Fruit fly (Drosophila melanogaster) whole organism, embryonic: ENCODE measurements around the gene CG13699.

Experiments
- ATbp ChIP-seq: fragments of 200-800 bp; sonication (Bioruptor generic); optimal IDR thresholded peaks from 2 replicates; lab custom pipeline; 2017; ENCODE audit warnings: missing biosample characterization, mild to moderate bottlenecking, missing genetic modification characterization, missing genetic modification reagents
- Atf6 ChIP-seq: fragments of 200-800 bp; sonication (Bioruptor generic); IDR thresholded peaks from 2 replicates; pipeline ENCODE4 v1.3.6; 2022; ENCODE audit warnings: missing biosample characterization, missing genetic modification characterization
- CG1024 ChIP-seq: fragments of 200-800 bp; sonication (Bioruptor generic); IDR thresholded peaks from 2 replicates; pipeline ENCODE4 v1.3.6; 2022; ENCODE audit warnings: missing biosample characterization, missing genetic modification characterization
- CG10565 ChIP-seq: fragments of 200-800 bp; sonication (Bioruptor generic); optimal IDR thresholded peaks from 3 replicates; lab custom pipeline; 2016; ENCODE audit warnings: missing biosample characterization, mild to moderate bottlenecking, missing genetic modification characterization
- CG11723 ChIP-seq: fragments of 200-800 bp; sonication (Bioruptor generic); optimal IDR thresholded peaks from 2 replicates; lab custom pipeline; 2017; ENCODE audit warnings: missing biosample characterization, mild to moderate bottlenecking, missing genetic modification characterization
- CG12071 ChIP-seq: fragments of 200-800 bp; sonication (Bioruptor generic); optimal IDR thresholded peaks from 3 replicates; lab custom pipeline; 2018; ENCODE audit warnings: missing biosample characterization, mild to moderate bottlenecking, missing genetic modification characterization
- CG12299 ChIP-seq: fragments of 200-800 bp; sonication (Bioruptor generic); optimal IDR thresholded peaks from 2 replicates; lab custom pipeline; 2018; ENCODE audit warnings: missing biosample characterization, mild to moderate bottlenecking, missing genetic modification characterization
- CG13123 ChIP-seq: fragments of 200-800 bp; sonication (Bioruptor generic); optimal IDR thresholded peaks from 2 replicates; lab custom pipeline; 2016; ENCODE audit warnings: missing biosample characterization, missing genetic modification characterization
- CG13775 ChIP-seq: fragments of 200-800 bp; sonication (Bioruptor generic); optimal IDR thresholded peaks from 3 replicates; lab custom pipeline; 2017; ENCODE audit warnings: missing biosample characterization, mild to moderate bottlenecking, missing genetic modification characterization
- CG15269 ChIP-seq: fragments of 200-800 bp; sonication (Bioruptor generic); optimal IDR thresholded peaks from 2 replicates; lab custom pipeline; 2018; ENCODE audit warnings: missing biosample characterization, mild to moderate bottlenecking, missing genetic modification characterization, moderate library complexity
- CG15696 ChIP-seq: fragments of 200-800 bp; sonication (Bioruptor generic); optimal IDR thresholded peaks from 2 replicates; lab custom pipeline; 2019; ENCODE audit warnings: missing biosample characterization, mild to moderate bottlenecking, missing genetic modification characterization, moderate library complexity
- CG16779 ChIP-seq: fragments of 200-800 bp; sonication (Bioruptor generic); IDR thresholded peaks from 2 replicates; pipeline ENCODE4 v1.3.6; 2022; ENCODE audit warnings: missing biosample characterization, missing genetic modification characterization
- CG18011 ChIP-seq: fragments of 200-800 bp; sonication (Bioruptor generic); optimal IDR thresholded peaks from 2 replicates; lab custom pipeline; 2017; ENCODE audit warnings: missing biosample characterization, missing genetic modification characterization, mild to moderate bottlenecking, moderate library complexity, missing genotype
- CG33557 ChIP-seq: fragments of 200-800 bp; sonication (Bioruptor generic); optimal IDR thresholded peaks from 2 replicates; lab custom pipeline; 2019; ENCODE audit warnings: missing biosample characterization, mild to moderate bottlenecking, missing genetic modification characterization, moderate library complexity
- CG43689 ChIP-seq: fragments of 200-800 bp; sonication (Bioruptor generic); IDR thresholded peaks from 2 replicates; pipeline ENCODE4 v1.3.6; 2022; ENCODE audit warnings: missing biosample characterization, missing genetic modification characterization
- CG5180 ChIP-seq: fragments of 200-800 bp; sonication (Bioruptor generic); optimal IDR thresholded peaks from 3 replicates; lab custom pipeline; 2017; ENCODE audit warnings: missing biosample characterization, missing genetic modification characterization, mild to moderate bottlenecking, moderate library complexity, missing genetic modification reagents
- CG6654 ChIP-seq: fragments of 200-800 bp; sonication (Bioruptor generic); optimal IDR thresholded peaks from 2 replicates; lab custom pipeline; 2017; ENCODE audit warnings: missing biosample characterization, mild to moderate bottlenecking, missing genetic modification characterization
- CG6791 ChIP-seq: fragments of 200-800 bp; sonication (Bioruptor generic); IDR thresholded peaks from 3 replicates; pipeline ENCODE4 v1.3.6; 2022; ENCODE audit warnings: missing biosample characterization, missing genetic modification characterization; ENCODE audit not compliant: partially characterized antibody
- CG8089 ChIP-seq: fragments of 200-800 bp; sonication (Bioruptor generic); optimal IDR thresholded peaks from 3 replicates; lab custom pipeline; 2016; ENCODE audit warnings: missing biosample characterization, missing genetic modification characterization
- CG8290 ChIP-seq, 3 experiments: fragments of 200-800 bp; sonication (Bioruptor generic); optimal IDR thresholded peaks; 2 replicates each; lab custom pipeline; 2016 to 2019; ENCODE audit warnings: missing biosample characterization in 3 of 3, missing genetic modification characterization in 3 of 3, mild to moderate bottlenecking in 2 of 3, moderate library complexity in 1 of 3
- CG8359 ChIP-seq: fragments of 200-800 bp; sonication (Bioruptor generic); optimal IDR thresholded peaks from 2 replicates; lab custom pipeline; 2017; ENCODE audit warnings: missing biosample characterization, mild to moderate bottlenecking, missing genetic modification characterization, borderline replicate concordance
- CG8924 ChIP-seq: fragments of 200-800 bp; optimal IDR thresholded peaks from 3 replicates; lab custom pipeline; 2019; ENCODE audit warnings: missing biosample characterization, mild to moderate bottlenecking, missing genetic modification characterization, moderate library complexity
- CG9437 ChIP-seq: fragments of 200-800 bp; sonication (Bioruptor generic); optimal IDR thresholded peaks from 2 replicates; lab custom pipeline; 2018; ENCODE audit warnings: missing biosample characterization, mild to moderate bottlenecking, missing genetic modification characterization
- Chrac-16 ChIP-seq: fragments of 200-800 bp; sonication (Bioruptor generic); optimal IDR thresholded peaks from 3 replicates; lab custom pipeline; 2016; ENCODE audit warnings: missing biosample characterization, missing genetic modification characterization
- Dad ChIP-seq: fragments of 200-800 bp; sonication (Bioruptor generic); optimal IDR thresholded peaks from 3 replicates; lab custom pipeline; 2016; ENCODE audit warnings: missing biosample characterization, missing genetic modification characterization
- Dfd ChIP-seq, 2 experiments: fragments of >200 bp; optimal IDR thresholded peaks; 2 replicates each; lab custom pipeline; 2017; ENCODE audit warnings: missing biosample characterization in 2 of 2, missing genetic modification characterization in 2 of 2
- Fer2 ChIP-seq: fragments of 200-800 bp; sonication (Bioruptor generic); optimal IDR thresholded peaks from 2 replicates; lab custom pipeline; 2018; ENCODE audit warnings: missing biosample characterization, mild to moderate bottlenecking, missing genetic modification characterization, moderate library complexity
- Mrtf ChIP-seq: fragments of 200-800 bp; sonication (Bioruptor generic); IDR thresholded peaks from 3 replicates; pipeline ENCODE4 v1.3.6; 2022; ENCODE audit warnings: missing biosample characterization, missing genetic modification characterization
- Nf-YB ChIP-seq: fragments of 200-800 bp; sonication (Bioruptor generic); optimal IDR thresholded peaks from 3 replicates; lab custom pipeline; 2019; ENCODE audit warnings: missing biosample characterization, mild to moderate bottlenecking, missing genetic modification characterization, moderate library complexity
- Nf-YC ChIP-seq: fragments of 200-800 bp; optimal IDR thresholded peaks from 3 replicates; lab custom pipeline; 2019; ENCODE audit warnings: missing biosample characterization, mild to moderate bottlenecking, missing genetic modification characterization, moderate library complexity
- Oli ChIP-seq: fragments of 200-800 bp; sonication (Bioruptor generic); optimal IDR thresholded peaks from 2 replicates; lab custom pipeline; 2018; ENCODE audit warnings: missing biosample characterization, mild to moderate bottlenecking, missing genetic modification characterization, moderate library complexity
- Rx ChIP-seq: fragments of 200-800 bp; sonication (Bioruptor generic); IDR thresholded peaks from 2 replicates; pipeline ENCODE4 v1.3.6; 2022; ENCODE audit warnings: missing biosample characterization, missing genetic modification characterization
- ab ChIP-seq: fragments of 200-800 bp; sonication (Bioruptor generic); optimal IDR thresholded peaks from 2 replicates; lab custom pipeline; 2016; ENCODE audit warnings: missing biosample characterization, missing genetic modification characterization
- emc ChIP-seq: fragments of 200-800 bp; sonication (Bioruptor generic); optimal IDR thresholded peaks from 2 replicates; lab custom pipeline; 2016; ENCODE audit warnings: missing biosample characterization, missing genetic modification characterization
- exex ChIP-seq: fragments of 200-800 bp; sonication (Bioruptor generic); optimal IDR thresholded peaks from 4 replicates; lab custom pipeline; 2018; ENCODE audit warnings: missing biosample characterization, mild to moderate bottlenecking, missing genetic modification characterization, moderate library complexity
- gt ChIP-seq: fragments of 200-800 bp; sonication (Bioruptor generic); IDR thresholded peaks from 2 replicates; pipeline ENCODE4 v1.3.6; 2022; ENCODE audit warnings: missing biosample characterization, missing genetic modification characterization
- ham ChIP-seq: fragments of 200-800 bp; sonication (Bioruptor generic); IDR thresholded peaks from 2 replicates; pipeline ENCODE4 v1.3.6; 2022; ENCODE audit warnings: missing biosample characterization, missing genetic modification characterization
- hbn ChIP-seq: fragments of 200-800 bp; sonication (Bioruptor generic); IDR thresholded peaks from 2 replicates; pipeline ENCODE4 v1.3.6; 2022; ENCODE audit warnings: missing biosample characterization, missing genetic modification characterization; ENCODE audit not compliant: partially characterized antibody
- hth ChIP-seq: fragments of >200 bp; optimal IDR thresholded peaks from 2 replicates; lab custom pipeline; 2017; ENCODE audit warnings: inconsistent platforms
- ind ChIP-seq: fragments of 200-800 bp; sonication (Bioruptor generic); optimal IDR thresholded peaks from 3 replicates; lab custom pipeline; 2016; ENCODE audit warnings: missing biosample characterization, missing genetic modification characterization
- knrl ChIP-seq: fragments of 200-800 bp; sonication (Bioruptor generic); IDR thresholded peaks from 3 replicates; pipeline ENCODE4 v1.3.6; 2022; ENCODE audit warnings: missing biosample characterization, missing genetic modification characterization; ENCODE audit not compliant: partially characterized antibody
- lbe ChIP-seq: fragments of 200-800 bp; sonication (Bioruptor generic); optimal IDR thresholded peaks from 2 replicates; lab custom pipeline; 2016; ENCODE audit warnings: missing biosample characterization, mild to moderate bottlenecking, missing genetic modification characterization
- org-1 ChIP-seq: fragments of 200-800 bp; sonication (Bioruptor generic); optimal IDR thresholded peaks from 2 replicates; lab custom pipeline; 2017; ENCODE audit warnings: missing biosample characterization, missing genetic modification characterization
- prd ChIP-seq, 3 experiments: fragments of >200 bp in 2 of 3; fragments of 200-800 bp in 1 of 3; sonication (Bioruptor generic) in 1 of 3; optimal IDR thresholded peaks in 2 of 3; IDR thresholded peaks in 1 of 3; 2 replicates in 2 of 3; 3 replicates in 1 of 3; pipeline versions ENCODE4 v1.3.6 to Lab custom; 2017 to 2022; ENCODE audit warnings: missing biosample characterization in 1 of 3, missing genetic modification characterization in 1 of 3
- run ChIP-seq: fragments of 200-800 bp; sonication (Bioruptor generic); optimal IDR thresholded peaks from 3 replicates; lab custom pipeline; 2018; ENCODE audit warnings: missing biosample characterization, mild to moderate bottlenecking, missing genetic modification characterization
- sob ChIP-seq: fragments of 200-800 bp; sonication (Bioruptor generic); IDR thresholded peaks from 2 replicates; pipeline ENCODE4 v1.3.6; 2022; ENCODE audit warnings: missing biosample characterization, missing genetic modification characterization
- ttk ChIP-seq: fragments of 200-800 bp; sonication (Bioruptor generic); IDR thresholded peaks from 2 replicates; pipeline ENCODE4 v2.1.2; 2022; ENCODE audit warnings: missing biosample characterization, missing genetic modification characterization
- tup ChIP-seq: fragments of 200-800 bp; sonication (Bioruptor generic); optimal IDR thresholded peaks from 2 replicates; lab custom pipeline; 2016; ENCODE audit warnings: missing biosample characterization, mild to moderate bottlenecking, missing genetic modification characterization, moderate library complexity
- vnd ChIP-seq: fragments of 200-800 bp; sonication (Bioruptor generic); IDR thresholded peaks from 3 replicates; pipeline ENCODE4 v1.3.6; 2022; ENCODE audit warnings: missing biosample characterization, missing genetic modification characterization; ENCODE audit not compliant: partially characterized antibody
- zen2 ChIP-seq: fragments of 200-800 bp; sonication (Bioruptor generic); IDR thresholded peaks from 3 replicates; pipeline ENCODE4 v1.3.6; 2022; ENCODE audit warnings: missing biosample characterization, missing genetic modification characterization; ENCODE audit not compliant: partially characterized antibody

CG13699 gene

DNA sequence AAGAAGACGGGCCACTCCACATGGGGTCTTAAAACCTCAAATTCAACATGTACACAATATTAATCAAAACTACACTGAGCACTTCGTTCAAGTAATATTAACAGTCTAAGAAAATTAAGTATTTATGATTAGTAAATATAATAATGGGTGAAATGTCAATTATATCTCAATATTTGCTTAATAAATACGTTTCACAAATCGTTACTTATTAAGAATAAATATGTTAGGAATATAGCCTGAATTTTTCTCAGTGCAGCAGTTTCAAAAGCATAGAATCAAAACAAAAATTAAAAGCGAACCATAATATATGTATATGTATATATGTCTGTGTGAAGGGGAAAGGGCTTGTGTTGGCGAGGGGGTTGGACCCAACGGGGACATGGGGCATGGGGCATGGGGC, 41.6 kb upstream of the CG13699 start (continued):
- TF ChIP-seq Nf-YB (GFP tag; lab: Kevin White, UChicago), result peak; percentile 50
- peak; percentile 60 for TF ChIP-seq Oli (tag; lab: Kevin White, UChicago)
- no peak for TF ChIP-seq Rx
- TF ChIP-seq CG12299, result peak; percentile 14
- no peak for TF ChIP-seq CG16779 (GFP tag; lab: Robert Waterston, UW)
- no peak for TF ChIP-seq Dfd (GFP tag; optimal IDR thresholded peaks at IDR 0.05; lab: Kevin White, UChicago)
- no peak for TF ChIP-seq ham (GFP tag; lab: Robert Waterston, UW)
- 0 out of 2 replicates have a peak, but pooled peaks have one; percentile 28 for TF ChIP-seq ttk (GFP tag; lab: Robert Waterston, UW)
- peak; percentile 57 for TF ChIP-seq CG8290 (GFP tag; optimal IDR thresholded peaks at IDR 0.05; lab: Kevin White, UChicago)
- TF ChIP-seq CG8290 (tag; optimal IDR thresholded peaks at IDR 0.05; lab: Kevin White, UChicago), result no peak
- no peak for TF ChIP-seq Dad (GFP tag; lab: Kevin White, UChicago)
- TF ChIP-seq gt (GFP tag; lab: Robert Waterston, UW), result no peak
- no peak for TF ChIP-seq emc (GFP tag; lab: Kevin White, UChicago)
- peak; percentile 36 for TF ChIP-seq CG15269 (tag; lab: Kevin White, UChicago)
- no peak for TF ChIP-seq Fer2
- TF ChIP-seq CG33557 (GFP tag; lab: Kevin White, UChicago), result peak; percentile 88
- TF ChIP-seq run (tag; lab: Kevin White, UChicago), result peak; percentile 27
- TF ChIP-seq Mrtf (GFP tag; lab: Robert Waterston, UW), result no peak
- no peak for TF ChIP-seq hbn (GFP tag; lab: Robert Waterston, UW)
- TF ChIP-seq tup (GFP tag; lab: Kevin White, UChicago), result no peak
- TF ChIP-seq Chrac-16 (GFP tag; lab: Kevin White, UChicago), result peak; percentile 36
- TF ChIP-seq hth (lab: Kevin White, UChicago), result no peak
- TF ChIP-seq CG1024 (GFP tag; lab: Robert Waterston, UW), result no peak
- TF ChIP-seq CG15696 (tag; lab: Kevin White, UChicago), result peak; percentile 73
- peak; percentile 27 for TF ChIP-seq ATbp (GFP tag; lab: Kevin White, UChicago)
- TF ChIP-seq CG9437 (GFP tag; lab: Kevin White, UChicago), result peak; percentile 14
- TF ChIP-seq knrl (GFP tag; lab: Robert Waterston, UW), result no peak
- no peak for TF ChIP-seq zen2 (GFP tag; lab: Robert Waterston, UW)
- TF ChIP-seq Atf6 (GFP tag; lab: Robert Waterston, UW), result no peak
- no peak for TF ChIP-seq CG6654 (GFP tag; lab: Kevin White, UChicago)
- TF ChIP-seq sob, result no peak
- no peak for TF ChIP-seq CG43689 (GFP tag; lab: Robert Waterston, UW)
- no peak for TF ChIP-seq ab (GFP tag; lab: Kevin White, UChicago)
- no peak for TF ChIP-seq CG11723 (GFP tag; lab: Kevin White, UChicago)
- TF ChIP-seq prd (optimal IDR thresholded peaks at IDR 0.05; lab: Kevin White, UChicago), result no peak
- peak; percentile 77 for TF ChIP-seq prd (GFP tag; IDR thresholded peaks at IDR 0.05; lab: Robert Waterston, UW)
- TF ChIP-seq CG6791, result no peak
- no peak for TF ChIP-seq CG5180
- TF ChIP-seq exex (tag; lab: Kevin White, UChicago), result no peak
- no peak for TF ChIP-seq lbe
- TF ChIP-seq CG18011, result no peak
- no peak for TF ChIP-seq Nf-YC
- no peak for TF ChIP-seq vnd (GFP tag; lab: Robert Waterston, UW)
- TF ChIP-seq ind (GFP tag; lab: Kevin White, UChicago), result peak; percentile 30
- TF ChIP-seq CG8359 (GFP tag; lab: Kevin White, UChicago), result peak; percentile 24
- TF ChIP-seq CG8089, result no peak
- no peak for TF ChIP-seq CG10565 (GFP tag; lab: Kevin White, UChicago)
- peak; percentile 21 for TF ChIP-seq org-1 (GFP tag; lab: Kevin White, UChicago)
- no peak for TF ChIP-seq CG12071 (GFP tag; lab: Kevin White, UChicago)
- peak; percentile 79 for TF ChIP-seq CG8924 (tag; lab: Kevin White, UChicago)
- TF ChIP-seq CG13775 (GFP tag; lab: Kevin White, UChicago), result peak; percentile 13
- peak; percentile 36 for TF ChIP-seq CG13123 (GFP tag; lab: Kevin White, UChicago)
